Worm (Caenorhabditis elegans) whole organism, mixed stage, embryonic: Measurements from ENCODE around the gene M04C3.1.

Source experiments
- M03D4.4 ChIP-seq: sonication (generic microtip); optimal IDR thresholded peaks from 2 replicates; lab custom pipeline; 2017; ENCODE audit warnings: mild to moderate bottlenecking, missing genetic modification characterization, missing compliant biosample characterization
- bed-3 ChIP-seq: fragments of 200-800 bp; sonication (Bioruptor generic); optimal IDR thresholded peaks from 3 replicates; lab custom pipeline; 2018; ENCODE audit warnings: mild to moderate bottlenecking, missing genetic modification characterization, moderate library complexity, missing compliant biosample characterization
- ceh-39 ChIP-seq: fragments of 150-350 bp; optimal IDR thresholded peaks from 2 replicates; lab custom pipeline; 2014; ENCODE audit warnings: missing biosample characterization, missing genetic modification characterization
- ceh-43 ChIP-seq: fragments of 200-800 bp; sonication (Bioruptor generic); optimal IDR thresholded peaks from 2 replicates; lab custom pipeline; 2018; ENCODE audit warnings: mild to moderate bottlenecking, missing genetic modification characterization, moderate library complexity, missing compliant biosample characterization
- ceh-83 ChIP-seq: fragments of 200-800 bp; sonication (Bioruptor generic); optimal IDR thresholded peaks from 2 replicates; lab custom pipeline; 2018; ENCODE audit warnings: mild to moderate bottlenecking, missing genetic modification characterization, missing compliant biosample characterization
- ces-1 ChIP-seq: fragments of 150-350 bp; optimal IDR thresholded peaks from 2 replicates; lab custom pipeline; 2014; ENCODE audit warnings: missing biosample characterization, missing genetic modification reagents, missing genetic modification characterization
- drap-1 ChIP-seq: fragments of 200-800 bp; sonication (Bioruptor generic); optimal IDR thresholded peaks from 3 replicates; lab custom pipeline; 2018; ENCODE audit warnings: mild to moderate bottlenecking, missing genetic modification characterization, missing compliant biosample characterization
- elt-1 ChIP-seq: sonication (generic microtip); optimal IDR thresholded peaks from 2 replicates; lab custom pipeline; 2017; ENCODE audit warnings: missing genetic modification characterization, mild to moderate bottlenecking, missing compliant biosample characterization, antibody characterized with exemption, moderate library complexity, borderline replicate concordance; ENCODE audit not compliant: insufficient read depth
- flh-1 ChIP-seq: fragments of 200-800 bp; sonication (Bioruptor generic); optimal IDR thresholded peaks from 2 replicates; lab custom pipeline; 2018; ENCODE audit warnings: mild to moderate bottlenecking, missing genetic modification characterization, moderate library complexity, missing compliant biosample characterization
- ham-2 ChIP-seq: fragments of 200-800 bp; sonication (Bioruptor generic); optimal IDR thresholded peaks from 2 replicates; lab custom pipeline; 2018; ENCODE audit warnings: mild to moderate bottlenecking, missing genetic modification characterization, missing compliant biosample characterization
- hlh-1 ChIP-seq: fragments of 150-350 bp; optimal IDR thresholded peaks from 2 replicates; lab custom pipeline; 2014; ENCODE audit warnings: missing biosample characterization, missing genetic modification reagents, missing genetic modification characterization
- lin-13 ChIP-seq: fragments of 150-350 bp; optimal IDR thresholded peaks from 2 replicates; lab custom pipeline; 2014; ENCODE audit warnings: missing biosample characterization, missing genetic modification characterization
- mab-5 ChIP-seq: fragments of 150-350 bp; optimal IDR thresholded peaks from 2 replicates; lab custom pipeline; 2014; ENCODE audit warnings: missing biosample characterization, missing genetic modification characterization
- mep-1 ChIP-seq: fragments of 150-350 bp; optimal IDR thresholded peaks from 2 replicates; lab custom pipeline; 2017; ENCODE audit warnings: missing biosample characterization, missing genetic modification reagents, missing genetic modification characterization, inconsistent platforms
- nhr-12 ChIP-seq: fragments of 150-350 bp; optimal IDR thresholded peaks from 2 replicates; lab custom pipeline; 2014; ENCODE audit warnings: missing biosample characterization, missing genetic modification characterization
- nhr-28 ChIP-seq: fragments of 150-350 bp; optimal IDR thresholded peaks from 2 replicates; lab custom pipeline; 2014; ENCODE audit warnings: missing biosample characterization, missing genetic modification characterization
- nhr-76 ChIP-seq: sonication (generic microtip); optimal IDR thresholded peaks from 2 replicates; lab custom pipeline; 2017; ENCODE audit warnings: missing biosample characterization, missing genetic modification characterization
- snpc-4 ChIP-seq: fragments of 150-350 bp; optimal IDR thresholded peaks from 2 replicates; lab custom pipeline; 2014; ENCODE audit warnings: missing biosample characterization, missing genetic modification characterization
- sptf-1 ChIP-seq: sonication (generic microtip); optimal IDR thresholded peaks from 2 replicates; lab custom pipeline; 2017; ENCODE audit warnings: mild to moderate bottlenecking, missing genetic modification characterization, moderate library complexity, missing compliant biosample characterization
- tbx-8 ChIP-seq: fragments of 200-800 bp; sonication (Bioruptor generic); optimal IDR thresholded peaks from 2 replicates; lab custom pipeline; 2018; ENCODE audit warnings: mild to moderate bottlenecking, missing genetic modification characterization, moderate library complexity, missing compliant biosample characterization
- unc-120 ChIP-seq: sonication (generic microtip); optimal IDR thresholded peaks from 2 replicates; lab custom pipeline; 2017; ENCODE audit warnings: missing genetic modification characterization, missing compliant biosample characterization; ENCODE audit not compliant: poor library complexity, severe bottlenecking
- unc-39 ChIP-seq: fragments of 150-350 bp; optimal IDR thresholded peaks from 2 replicates; lab custom pipeline; 2014; ENCODE audit warnings: missing biosample characterization, missing genetic modification characterization
- zip-8 ChIP-seq: fragments of 150-350 bp; optimal IDR thresholded peaks from 2 replicates; lab custom pipeline; 2014; ENCODE audit warnings: missing biosample characterization, missing genetic modification characterization
- ztf-11 ChIP-seq: fragments of 150-350 bp; optimal IDR thresholded peaks from 2 replicates; lab custom pipeline; 2014; ENCODE audit warnings: missing biosample characterization, missing genetic modification characterization

M04C3.1 gene

DNA sequence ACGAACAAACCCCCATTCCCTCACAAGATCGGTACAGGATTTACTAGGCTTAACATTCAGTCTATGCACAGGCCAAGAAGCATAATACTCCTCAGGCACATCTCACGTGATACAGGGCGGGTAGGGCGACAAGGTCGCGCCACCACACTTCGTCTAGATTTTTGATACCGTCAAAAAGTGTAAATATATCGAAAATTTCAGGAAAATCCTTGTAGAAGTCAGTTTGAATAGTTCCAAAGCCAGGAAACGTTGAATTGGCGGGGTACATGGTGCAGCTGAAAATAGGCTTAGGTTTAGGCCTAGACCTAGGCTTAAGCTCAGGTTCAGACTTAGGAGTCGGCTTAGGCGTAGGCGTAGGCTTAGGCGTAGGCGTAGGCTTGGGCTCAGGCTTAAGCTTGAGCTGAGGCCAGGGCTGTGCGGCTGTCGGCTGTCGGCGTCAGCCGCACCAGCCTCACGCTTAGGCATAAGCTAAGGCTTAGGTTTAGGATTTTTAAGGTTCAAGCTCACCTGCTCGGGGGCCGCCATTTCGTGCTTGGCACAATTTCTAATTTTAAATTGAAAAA lies 15.0 kb downstream of the M04C3.1 start (continued):
- no peak for TF ChIP-seq lin-13 (tag; lab: Kevin White, UChicago)
- no peak for TF ChIP-seq nhr-76 (tag; lab: Kevin White, UChicago)

- TF ChIP-seq mab-5 (tag; lab: Kevin White, UChicago) (no peak), ham-2 (GFP tag; lab: Kevin White, UChicago) (peak; percentile 94), elt-1 (tag; lab: Kevin White, UChicago) (peak; percentile 98)
These were observed 15.8 kb downstream of the M04C3.1 start for ce11 chrV:19429605-19430004.

DNA sequence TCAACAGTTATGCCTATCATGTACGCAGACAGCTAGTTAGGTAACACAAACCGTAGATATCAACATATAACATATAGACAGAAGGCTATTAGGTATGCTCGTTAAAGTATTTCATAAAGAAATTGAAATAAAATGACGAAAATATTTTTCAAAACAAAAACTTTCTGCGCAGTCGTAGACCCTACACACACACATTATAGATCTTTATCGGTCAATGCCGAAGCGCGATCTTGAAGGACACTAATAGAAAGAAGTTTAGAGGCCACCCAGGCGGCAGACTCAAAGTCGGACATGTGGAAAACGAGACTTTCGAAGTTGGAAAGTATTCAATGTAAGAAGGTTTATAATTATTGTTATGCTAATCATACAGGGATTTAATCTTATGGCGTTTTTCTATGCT lies 16.5 kb downstream of the M04C3.1 start:
- peak; percentile 60 for TF ChIP-seq elt-1 (tag; lab: Kevin White, UChicago)
- TF ChIP-seq flh-1: no peak
- TF ChIP-seq ham-2 (GFP tag; lab: Kevin White, UChicago): peak; percentile 71
- no peak for TF ChIP-seq ceh-43 (GFP tag; lab: Kevin White, UChicago)
- TF ChIP-seq ceh-83: no peak

ce11 chrV:19428097-19428496 lies 17.3 kb downstream of the M04C3.1 start:
- TF ChIP-seq sptf-1 (tag; lab: Kevin White, UChicago): no peak
- TF ChIP-seq tbx-8 (GFP tag; lab: Kevin White, UChicago): no peak
- no peak for TF ChIP-seq mab-5 (tag; lab: Kevin White, UChicago)
- TF ChIP-seq snpc-4: no peak
- TF ChIP-seq ham-2 (GFP tag; lab: Kevin White, UChicago): no peak
- TF ChIP-seq elt-1 (tag; lab: Kevin White, UChicago): no peak

DNA sequence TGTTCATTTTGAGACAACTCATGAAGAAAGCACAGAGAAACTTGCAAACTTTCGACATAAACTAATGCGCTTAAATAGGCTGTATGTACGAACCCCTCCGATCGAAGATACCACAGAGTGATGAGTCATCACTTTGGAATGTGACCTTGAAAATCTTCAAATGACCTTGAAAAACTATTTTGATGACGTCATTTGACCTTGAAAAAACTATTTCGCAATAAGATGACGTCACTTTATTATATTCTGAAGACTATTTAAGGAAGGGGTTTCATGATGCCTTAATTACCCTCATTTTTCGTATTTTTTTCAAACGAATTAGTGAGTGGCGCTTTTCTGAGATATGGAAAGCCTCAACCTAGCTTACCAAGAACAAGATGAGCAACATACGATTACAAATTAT lies 24.3 kb downstream of the M04C3.1 start, which contains the start of gene C25F9.2:
Gene C25F9.2 (plus strand): TSS at position 341 of the 400 bp plus-strand sequence.
- no peak for TF ChIP-seq ceh-39 (tag; lab: Kevin White, UChicago)
- TF ChIP-seq zip-8 (tag; lab: Kevin White, UChicago): peak; percentile 99
- TF ChIP-seq, all 35 proteins: peak for 1

ce11 chrV:19417836-19418235 lies 27.6 kb downstream of the M04C3.1 start, which contains the start of gene C25F9.15:
Gene C25F9.15, plus strand, starts transcription at chrV:19418136.
- no peak for TF ChIP-seq lin-13 (tag; lab: Kevin White, UChicago)
- TF ChIP-seq hlh-1 (tag; lab: Kevin White, UChicago): no peak
- TF ChIP-seq ceh-39 (tag; lab: Kevin White, UChicago): no peak
- TF ChIP-seq mep-1 (tag; lab: Kevin White, UChicago): no peak
- TF ChIP-seq ztf-11: no peak
- no peak for TF ChIP-seq M03D4.4 (tag; lab: Kevin White, UChicago)
- TF ChIP-seq, all 35 proteins: peak for 0

- TF ChIP-seq flh-1 (no peak), unc-120 (tag; lab: Kevin White, UChicago) (no peak), mab-5 (tag; lab: Kevin White, UChicago) (no peak), lin-13 (tag; lab: Kevin White, UChicago) (no peak), ztf-11 (no peak), ham-2 (GFP tag; lab: Kevin White, UChicago) (no peak)
These were observed 28.9 kb downstream of the M04C3.1 start, which contains the start of the genes C25F9.4 and C25F9.9 for ce11 chrV:19416475-19416874. Gene C25F9.4, minus strand, starts transcription at chrV:19416575. Gene C25F9.9, plus strand, starts transcription at chrV:19416611.

DNA sequence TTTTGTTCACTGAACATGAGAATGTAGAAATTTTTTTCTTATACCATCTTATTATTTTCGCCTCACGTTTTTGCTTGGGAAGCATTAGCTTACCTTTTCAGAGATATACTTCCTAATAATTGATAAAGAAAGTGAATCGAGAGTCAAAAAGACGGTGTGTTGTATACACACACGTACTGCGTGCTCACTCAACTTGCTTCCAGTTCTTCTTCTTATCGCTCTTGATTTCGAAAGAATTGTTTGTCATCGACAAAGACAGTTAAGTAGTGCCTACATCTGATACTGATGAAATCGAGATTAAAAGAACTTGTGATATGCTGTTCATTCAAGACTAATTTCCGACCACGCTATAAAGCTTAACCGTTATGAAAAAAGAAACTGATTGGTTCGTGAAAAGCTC lies 34.7 kb downstream of the M04C3.1 start, which contains the start of gene C25F9.5:
Gene C25F9.5 (minus strand): TSS at position 195 of the 400 bp plus-strand sequence.
- TF ChIP-seq mep-1 (tag; lab: Kevin White, UChicago) (no peak), ceh-83 (no peak), tbx-8 (GFP tag; lab: Kevin White, UChicago) (no peak), sptf-1 (tag; lab: Kevin White, UChicago) (no peak), flh-1 (no peak), mab-5 (tag; lab: Kevin White, UChicago) (no peak), ceh-43 (GFP tag; lab: Kevin White, UChicago) (no peak), ces-1 (GFP tag; lab: Kevin White, UChicago) (no peak), drap-1 (GFP tag; lab: Kevin White, UChicago) (no peak), zip-8 (tag; lab: Kevin White, UChicago) (no peak), hlh-1 (tag; lab: Kevin White, UChicago) (no peak), bed-3 (GFP tag; lab: Kevin White, UChicago) (no peak), lin-13 (tag; lab: Kevin White, UChicago) (no peak), nhr-28 (tag; lab: Kevin White, UChicago) (no peak), nhr-76 (tag; lab: Kevin White, UChicago) (no peak), nhr-12 (no peak), ztf-11 (no peak), unc-39 (tag; lab: Kevin White, UChicago) (no peak), elt-1 (tag; lab: Kevin White, UChicago) (no peak)
